Fruit fly (Drosophila melanogaster): ENCODE measurements around the gene Tango14.

Gene Tango14

DNA sequence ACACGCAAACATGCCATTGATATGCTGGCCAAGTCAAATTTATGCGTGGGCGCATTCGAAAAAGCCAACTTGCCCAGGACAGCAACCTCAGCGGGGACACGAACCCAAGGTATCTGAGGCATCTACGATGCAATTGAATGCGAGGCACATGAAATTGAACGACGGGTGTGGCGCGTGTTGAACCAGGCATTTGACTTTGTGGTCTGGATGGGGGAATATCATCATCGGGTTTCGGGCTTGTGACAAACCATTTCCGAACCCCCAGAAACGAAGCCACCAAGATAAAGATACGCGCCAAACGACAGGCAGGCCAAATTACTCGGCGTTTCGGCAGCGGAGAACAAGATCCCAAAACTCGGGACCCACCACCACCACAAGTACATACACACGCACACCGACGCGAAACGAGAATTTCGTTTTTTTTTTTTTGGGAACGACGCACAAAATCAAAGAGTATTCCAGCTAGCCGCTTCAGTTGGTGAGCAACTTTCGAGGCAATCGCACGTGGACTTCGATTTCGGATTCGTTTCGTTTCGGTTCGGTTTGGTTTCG, 15.7 kb upstream of the Tango14 start, which contains the start of gene MFS3 (continued):
- TF ChIP-seq bowl (GFP tag; IDR thresholded peaks at IDR 0.05) (no peak), CG32772 (GFP tag; IDR thresholded peaks at IDR 0.05) (peak; percentile 53; the same call in 1 of the 2 replicates), Adf1 (GFP tag; IDR thresholded peaks at IDR 0.05) (no peak; the same call in 1 of the 2 replicates), CG18011 (GFP tag; optimal IDR thresholded peaks at IDR 0.05) (no peak), slou (GFP tag; optimal IDR thresholded peaks at IDR 0.05) (no peak), stc (GFP tag; IDR thresholded peaks at IDR 0.05) (no peak), D19B (GFP tag; optimal IDR thresholded peaks at IDR 0.05) (no peak), CG7372 (GFP tag; IDR thresholded peaks at IDR 0.05) (no peak), tll (GFP tag; optimal IDR thresholded peaks at IDR 0.05) (peak in 1 of 2 experiments; percentile 33), CG1792 (GFP tag; optimal IDR thresholded peaks at IDR 0.05) (no peak), CG4730 (GFP tag; IDR thresholded peaks at IDR 0.05) (no peak), crp (GFP tag; optimal IDR thresholded peaks at IDR 0.05) (peak in 1 of 2 experiments; percentile 4), luna (GFP tag; optimal IDR thresholded peaks at IDR 0.05) (no peak), CG9876 (GFP tag; optimal IDR thresholded peaks at IDR 0.05) (no peak), CG5953 (GFP tag; IDR thresholded peaks at IDR 0.05) (no peak), Myb (GFP tag; optimal IDR thresholded peaks at IDR 0.05) (peak; percentile 36), fd3F (GFP tag; optimal IDR thresholded peaks at IDR 0.05) (no peak), HmgZ (tag; optimal IDR thresholded peaks at IDR 0.05) (peak; percentile 4), HmgD (GFP tag; optimal IDR thresholded peaks at IDR 0.05) (peak; percentile 61), CG12219 (GFP tag; optimal IDR thresholded peaks at IDR 0.05) (no peak), CG10543 (GFP tag; optimal IDR thresholded peaks at IDR 0.05) (peak; percentile 75), sob (GFP tag; IDR thresholded peaks at IDR 0.05) (0 out of 2 replicates have a peak, but pooled peaks have one; percentile 26), CG7928 (GFP tag; optimal IDR thresholded peaks at IDR 0.05) (no peak), Sry-β (GFP tag; optimal IDR thresholded peaks at IDR 0.05) (no peak), CG32532 (GFP tag; IDR thresholded peaks at IDR 0.05) (peak; percentile 13; the same call in 1 of the 2 replicates), Dll (GFP tag; IDR thresholded peaks at IDR 0.05; ENCODE audit: partially characterized antibody) (no peak), CG10462 (GFP tag; optimal IDR thresholded peaks at IDR 0.05) (no peak), Lim3 (GFP tag; IDR thresholded peaks at IDR 0.05) (no peak), CG30403 (GFP tag; optimal IDR thresholded peaks at IDR 0.05) (peak; percentile 14), CG3163 (GFP tag; optimal IDR thresholded peaks at IDR 0.05) (peak; percentile 19), CG17359 (tag; optimal IDR thresholded peaks at IDR 0.05) (peak; percentile 32), CG13296 (GFP tag; optimal IDR thresholded peaks at IDR 0.05) (no peak), hbn (GFP tag; IDR thresholded peaks at IDR 0.05; ENCODE audit: partially characterized antibody) (no peak), org-1 (GFP tag; optimal IDR thresholded peaks at IDR 0.05) (no peak), CG8765 (GFP tag; IDR thresholded peaks at IDR 0.05) (no peak), Usf (GFP tag; optimal IDR thresholded peaks at IDR 0.05) (no peak), dati (GFP tag; IDR thresholded peaks at IDR 0.05) (no peak), Dek (tag; optimal IDR thresholded peaks at IDR 0.05) (no peak), CG12659 (GFP tag; optimal IDR thresholded peaks at IDR 0.05) (peak; percentile 33), mam (GFP tag; optimal IDR thresholded peaks at IDR 0.05) (no peak), Pdp1 (GFP tag; optimal IDR thresholded peaks at IDR 0.05) (peak in 1 of 2 experiments; percentile 28), CG17385 (GFP tag; optimal IDR thresholded peaks at IDR 0.05) (peak; percentile 40), Med (GFP tag) (peak; percentile 65), klu (GFP tag; IDR thresholded peaks at IDR 0.05) (no peak), Atf-2 (GFP tag; optimal IDR thresholded peaks at IDR 0.05) (no peak), pfk (GFP tag; optimal IDR thresholded peaks at IDR 0.05) (no peak), nau (GFP tag; optimal IDR thresholded peaks at IDR 0.05) (no peak), fd96Cb (tag; optimal IDR thresholded peaks at IDR 0.05) (no peak), tio (GFP tag; optimal IDR thresholded peaks at IDR 0.05) (no peak), pum (GFP tag; optimal IDR thresholded peaks at IDR 0.05) (no peak)
